Fruit fly (Drosophila melanogaster): ENCODE measurements around the gene CG11686.

The CG11686 gene

DNA sequence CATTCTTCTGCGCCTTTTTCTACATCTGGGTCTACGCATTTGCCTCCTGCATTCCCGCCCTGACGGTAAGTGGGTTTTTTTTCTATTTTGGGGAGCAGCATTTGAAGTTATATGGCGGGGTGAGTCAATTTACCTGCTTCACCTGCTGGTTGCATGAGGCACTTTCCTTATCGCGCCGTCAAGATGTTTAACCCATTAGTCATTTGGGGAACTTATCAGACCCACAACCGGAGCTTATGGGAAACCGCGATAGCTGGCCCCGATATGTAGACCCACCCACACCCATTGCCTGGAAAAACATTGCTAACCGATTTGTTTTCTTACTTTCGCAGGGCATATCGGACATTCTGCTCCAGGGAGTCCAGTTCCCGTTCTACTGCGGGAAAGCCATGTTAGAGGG is 1.6 kb downstream of the CG11686 start (continued):
- TF ChIP-seq CG4617 (GFP tag; optimal IDR thresholded peaks at IDR 0.05; ENCODE audit: borderline replicate concordance) (no peak), sqz (GFP tag; optimal IDR thresholded peaks at IDR 0.05) (no peak), ato (GFP tag; IDR thresholded peaks at IDR 0.05; ENCODE audit: partially characterized antibody) (no peak), hb (GFP tag; IDR thresholded peaks at IDR 0.05; ENCODE audit: partially characterized antibody) (no peak), CG8944 (GFP tag; optimal IDR thresholded peaks at IDR 0.05) (no peak), CG6175 (GFP tag; IDR thresholded peaks at IDR 0.05) (peak; percentile 59; the same call in 1 of the 3 replicates), pros (GFP tag; optimal IDR thresholded peaks at IDR 0.05) (peak; percentile 25), CG17359 (tag; optimal IDR thresholded peaks at IDR 0.05) (no peak), Myb (GFP tag; optimal IDR thresholded peaks at IDR 0.05) (no peak), gro (GFP tag; optimal IDR thresholded peaks at IDR 0.05) (no peak), dati (GFP tag; IDR thresholded peaks at IDR 0.05) (no peak), CG10654 (GFP tag; optimal IDR thresholded peaks at IDR 0.05) (no peak), lab (GFP tag; optimal IDR thresholded peaks at IDR 0.05) (peak; percentile 50), jumu (GFP tag; optimal IDR thresholded peaks at IDR 0.05) (no peak), Neu2 (GFP tag; optimal IDR thresholded peaks at IDR 0.05; ENCODE audit: borderline replicate concordance) (no peak), nerfin-1 (tag; optimal IDR thresholded peaks at IDR 0.05) (no peak)

DNA sequence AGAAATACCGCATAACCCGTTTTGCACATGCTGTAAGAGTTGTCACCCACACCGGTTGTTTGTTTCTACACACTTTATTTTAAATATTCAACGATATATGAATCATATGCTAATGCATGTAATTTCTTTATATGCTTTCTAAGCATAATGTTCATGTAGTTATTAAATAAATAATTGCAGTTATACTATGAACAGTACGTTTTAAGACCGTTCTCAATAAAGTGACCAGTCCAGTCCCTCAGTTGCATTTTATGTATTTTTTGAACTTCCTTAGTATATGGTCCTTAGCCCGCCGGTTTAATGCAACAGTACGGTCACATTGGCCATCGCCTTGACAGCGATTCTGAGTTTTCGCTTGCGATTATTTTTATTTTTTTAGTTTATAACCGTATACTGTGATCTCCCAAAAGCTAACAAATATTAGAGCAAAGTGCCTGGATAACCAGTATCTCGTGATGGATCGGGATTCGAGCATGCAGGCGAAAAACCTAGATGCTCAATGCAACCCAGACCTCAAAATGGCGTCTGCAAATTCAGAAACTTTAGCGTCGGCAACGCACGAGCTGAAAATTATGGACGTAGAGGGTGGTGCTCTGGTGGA is 4.0 kb downstream of the CG11686 start, which contains the start of gene Ravus:
Gene Ravus (minus strand): TSS at position 1 of the 601 bp plus-strand sequence.
- peak; percentile 84 for TF ChIP-seq nmo (GFP tag; optimal IDR thresholded peaks at IDR 0.05)
- peak; percentile 14 for TF ChIP-seq CG10979 (tag; optimal IDR thresholded peaks at IDR 0.05)
- TF ChIP-seq HLH54F (GFP tag; optimal IDR thresholded peaks at IDR 0.05), result peak; percentile 50
- peak; percentile 18; the same call in 1 of the 2 replicates for TF ChIP-seq ssp (GFP tag; IDR thresholded peaks at IDR 0.05)
- TF ChIP-seq bbx (GFP tag; IDR thresholded peaks at IDR 0.05; ENCODE audit: partially characterized antibody), result no peak
- TF ChIP-seq az2 (GFP tag; optimal IDR thresholded peaks at IDR 0.05), result peak; percentile 43
- TF ChIP-seq CG8388 (GFP tag; optimal IDR thresholded peaks at IDR 0.05), result peak; percentile 12
- TF ChIP-seq CG14965 (GFP tag; optimal IDR thresholded peaks at IDR 0.05; ENCODE audit: borderline replicate concordance), result no peak
- TF ChIP-seq Hmx (GFP tag; optimal IDR thresholded peaks at IDR 0.05), result peak; percentile 20
- TF ChIP-seq Doc2 (GFP tag; IDR thresholded peaks at IDR 0.05), result no peak
- TF ChIP-seq crp (GFP tag; optimal IDR thresholded peaks at IDR 0.05), result peak in 1 of 2 experiments; percentile 35
- TF ChIP-seq CG4360 (GFP tag; IDR thresholded peaks at IDR 0.05), result no peak
- no peak for TF ChIP-seq bowl (GFP tag; IDR thresholded peaks at IDR 0.05)
- peak; percentile 34 for TF ChIP-seq NfI (GFP tag; optimal IDR thresholded peaks at IDR 0.05)
- no peak for TF ChIP-seq corto (GFP tag; optimal IDR thresholded peaks at IDR 0.05)
- no peak for TF ChIP-seq CG4328 (GFP tag; optimal IDR thresholded peaks at IDR 0.05)
- TF ChIP-seq Hr3 (GFP tag; optimal IDR thresholded peaks at IDR 0.05), result peak; percentile 55
- peak; percentile 23 for TF ChIP-seq CG10654 (GFP tag; optimal IDR thresholded peaks at IDR 0.05)
- peak; percentile 72 for TF ChIP-seq CG12659 (GFP tag; optimal IDR thresholded peaks at IDR 0.05)
- no peak for TF ChIP-seq Dip2 (GFP tag; IDR thresholded peaks at IDR 0.05)
- peak; percentile 23 for TF ChIP-seq Side (GFP tag; optimal IDR thresholded peaks at IDR 0.05)
- TF ChIP-seq CG3065 (GFP tag; optimal IDR thresholded peaks at IDR 0.05), result no peak
- no peak for TF ChIP-seq CG14860 (GFP tag; IDR thresholded peaks at IDR 0.05; ENCODE audit: partially characterized antibody)
- TF ChIP-seq CG12769 (tag; optimal IDR thresholded peaks at IDR 0.05), result no peak
- TF ChIP-seq so (GFP tag; IDR thresholded peaks at IDR 0.05), result no peak
- no peak for TF ChIP-seq CG11695 (GFP tag; IDR thresholded peaks at IDR 0.05)
- TF ChIP-seq CG34376 (GFP tag; optimal IDR thresholded peaks at IDR 0.05), result no peak
- no peak for TF ChIP-seq BtbVII (GFP tag; optimal IDR thresholded peaks at IDR 0.05)
- no peak for TF ChIP-seq CG11504 (tag; optimal IDR thresholded peaks at IDR 0.05)
- TF ChIP-seq CkIIα-i1 (GFP tag; IDR thresholded peaks at IDR 0.05), result no peak
- peak; percentile 54 for TF ChIP-seq esg (GFP tag; conservative IDR thresholded peaks at IDR 0.05)
- no peak for TF ChIP-seq CTCF (GFP tag; optimal IDR thresholded peaks at IDR 0.05)
- TF ChIP-seq Pdp1 (GFP tag; optimal IDR thresholded peaks at IDR 0.05), result peak in 1 of 2 experiments; percentile 60
- TF ChIP-seq CG11093 (GFP tag; IDR thresholded peaks at IDR 0.05), result no peak
- no peak for TF ChIP-seq wdn (GFP tag; IDR thresholded peaks at IDR 0.05)

Data from whole organism, embryonic.